Fruit fly (Drosophila melanogaster): ENCODE data around the gene mus302.

DNA sequence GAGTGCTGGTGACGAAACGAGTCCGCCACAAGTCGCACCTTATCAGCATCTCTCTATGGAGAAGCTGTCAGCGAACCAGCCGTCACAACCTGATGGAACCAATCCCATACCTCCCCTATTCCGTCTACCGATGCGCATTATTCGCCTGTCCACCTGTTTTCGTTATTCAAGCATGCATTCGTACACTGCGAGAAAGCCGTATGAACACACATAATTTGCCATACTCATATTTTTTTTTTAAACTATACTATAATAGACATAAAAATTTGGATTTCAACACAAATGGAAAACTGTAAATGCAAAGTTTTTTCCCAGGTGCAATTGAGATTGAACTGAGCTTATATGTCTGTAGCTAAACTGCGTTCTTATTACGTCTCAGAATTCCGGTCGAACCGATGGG is 17.1 kb upstream of the mus302 start:
- TF ChIP-seq Hr4 (GFP tag; optimal IDR thresholded peaks at IDR 0.05) (peak; percentile 75), Ets96B (tag; optimal IDR thresholded peaks at IDR 0.05) (no peak), salr (GFP tag; optimal IDR thresholded peaks at IDR 0.05) (peak in 1 of 2 experiments; percentile 46), lz (GFP tag; optimal IDR thresholded peaks at IDR 0.05) (peak; percentile 73), vri (GFP tag; optimal IDR thresholded peaks at IDR 0.05) (peak; percentile 83), Gug (GFP tag; IDR thresholded peaks at IDR 0.05) (peak; percentile 56), CG6792 (GFP tag; optimal IDR thresholded peaks at IDR 0.05) (peak; percentile 73), fd85E (GFP tag; optimal IDR thresholded peaks at IDR 0.05) (no peak), CG6276 (GFP tag; optimal IDR thresholded peaks at IDR 0.05) (no peak), net (GFP tag; optimal IDR thresholded peaks at IDR 0.05) (peak; percentile 82), CG11294 (GFP tag; IDR thresholded peaks at IDR 0.05) (0 out of 2 replicates have a peak, but pooled peaks have one; percentile 14)

Data from whole organism, prepupa.